Fruit fly (Drosophila melanogaster) S2 (cell line): ENCODE results near the gene CG2938.

Source experiments
- CG8478 ChIP-seq: fragments of >200 bp; optimal IDR thresholded peaks from 2 replicates; lab custom pipeline; 2018
- CTCF ChIP-seq, 2 experiments: fragments of >200 bp; optimal IDR thresholded peaks; 2 replicates each; lab custom pipeline; 2018

dm6 chrX:3931669-3932068 lies 4.6 kb downstream of the CG2938 start:
- no peak for TF ChIP-seq CG8478 (lab: Kevin White, UChicago)
- TF ChIP-seq CTCF (optimal IDR thresholded peaks at IDR 0.05; lab: Kevin White, UChicago): no peak
